Worm (Caenorhabditis elegans): Measurements from ENCODE around the gene mdt-27.
A peak's percentile ranks its signal among the peaks of the same experiment; 100 is the strongest.

mdt-27 gene

DNA sequence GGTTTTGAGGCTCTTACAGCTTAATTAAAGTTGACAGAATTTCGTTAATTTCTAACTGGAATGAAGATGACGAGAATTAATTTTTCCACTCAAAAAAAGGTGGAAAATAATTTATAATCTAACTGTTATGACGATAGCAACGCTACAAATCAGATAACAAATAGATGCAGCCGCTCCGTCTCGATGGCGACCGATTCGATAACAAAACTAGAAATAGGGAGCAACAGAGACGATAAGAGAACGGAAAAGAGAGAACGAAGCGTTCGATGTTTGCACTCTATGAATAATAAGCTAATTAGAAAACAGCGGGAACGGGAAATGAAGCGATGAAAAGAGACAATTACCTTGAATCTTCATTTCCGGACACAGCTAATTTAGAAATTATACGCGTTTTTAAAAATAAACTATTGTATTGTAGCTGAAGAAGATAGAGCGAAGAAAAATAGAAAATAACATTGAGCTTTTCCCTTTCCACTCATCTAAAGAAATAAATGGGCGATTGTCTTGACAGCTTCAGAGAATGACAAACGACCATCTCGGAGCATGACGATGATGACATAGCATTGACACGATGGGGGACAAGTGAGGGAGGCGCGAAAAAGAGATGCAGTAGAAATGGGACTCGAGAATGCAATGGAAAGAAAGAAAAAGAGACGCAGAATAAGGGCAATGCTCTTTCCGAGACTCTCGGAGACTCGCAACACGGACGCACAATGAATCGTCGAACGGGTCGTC, 5.4 kb upstream of the mdt-27 start (continued):
- TF ChIP-seq unc-62 (GFP tag; optimal IDR thresholded peaks at IDR 0.05 in 1 of 2) (peak in 1 of 2 experiments; percentile 99), unc-62 (tag; optimal IDR thresholded peaks at IDR 0.05) (no peak), nhr-41 (GFP tag; IDR thresholded peaks at IDR 0.05) (no peak), unc-130 (GFP tag; optimal IDR thresholded peaks at IDR 0.05) (no peak), nhr-10 (tag; optimal IDR thresholded peaks at IDR 0.05) (no peak), dve-1 (tag; optimal IDR thresholded peaks at IDR 0.05; ENCODE audit: insufficient read depth) (peak; percentile 26), D1046.2 (GFP tag; IDR thresholded peaks at IDR 0.05) (no peak), nhr-77 (tag; optimal IDR thresholded peaks at IDR 0.05) (no peak), lin-39 (tag; optimal IDR thresholded peaks at IDR 0.05) (peak; percentile 36), R02D3.7 (tag; optimal IDR thresholded peaks at IDR 0.05) (no peak), aha-1 (tag) (no peak), nhr-48 (tag; optimal IDR thresholded peaks at IDR 0.05) (peak; percentile 39), ceh-62 (tag; optimal IDR thresholded peaks at IDR 0.05) (no peak), ceh-32 (tag; optimal IDR thresholded peaks at IDR 0.05; ENCODE audit: poor library complexity) (no peak), cey-2 (tag; optimal IDR thresholded peaks at IDR 0.05; ENCODE audit: borderline replicate concordance, insufficient read depth) (no peak), ZK337.2 (GFP tag; IDR thresholded peaks at IDR 0.05) (no peak), nhr-11 (tag; optimal IDR thresholded peaks at IDR 0.05) (no peak), pqm-1 (tag; optimal IDR thresholded peaks at IDR 0.05) (peak; percentile 56), lsy-2 (tag; optimal IDR thresholded peaks at IDR 0.05) (peak in 1 of 2 experiments; percentile 4), lir-3 (tag; optimal IDR thresholded peaks at IDR 0.05) (no peak), Y5F2A.4 (GFP tag; optimal IDR thresholded peaks at IDR 0.05) (no peak), fkh-10 (GFP tag; optimal IDR thresholded peaks at IDR 0.05) (peak; percentile 10), ceh-82 (tag; optimal IDR thresholded peaks at IDR 0.05) (no peak), lin-38 (GFP tag; IDR thresholded peaks at IDR 0.05) (no peak), nhr-237 (tag; optimal IDR thresholded peaks at IDR 0.05) (no peak), hlh-30 (tag; optimal IDR thresholded peaks at IDR 0.05; ENCODE audit: insufficient read depth) (no peak), ZK546.5 (tag; optimal IDR thresholded peaks at IDR 0.05) (no peak), arid-1 (GFP tag; conservative IDR thresholded peaks at IDR 0.05) (no peak), tra-1 (GFP tag; IDR thresholded peaks at IDR 0.05) (0 out of 2 replicates have a peak, but pooled peaks have one; percentile 40), egl-43 (GFP tag; IDR thresholded peaks at IDR 0.05) (no peak), sdz-12 (GFP tag; optimal IDR thresholded peaks at IDR 0.05) (no peak), daf-16 (GFP tag; optimal IDR thresholded peaks at IDR 0.05) (no peak), daf-16 (tag; optimal IDR thresholded peaks at IDR 0.05) (peak; percentile 88), mes-2 (tag; optimal IDR thresholded peaks at IDR 0.05; ENCODE audit: poor library complexity, severe bottlenecking) (peak; percentile 25), spr-1 (tag; optimal IDR thresholded peaks at IDR 0.05) (no peak), jun-1 (tag; optimal IDR thresholded peaks at IDR 0.05) (no peak), madf-9 (GFP tag; conservative IDR thresholded peaks at IDR 0.05) (no peak), dmd-8 (GFP tag; IDR thresholded peaks at IDR 0.05) (no peak), hif-1 (tag; optimal IDR thresholded peaks at IDR 0.05) (no peak), saeg-2 (GFP tag; IDR thresholded peaks at IDR 0.05) (no peak), spr-3 (GFP tag; optimal IDR thresholded peaks at IDR 0.05) (no peak), zfp-2 (tag; optimal IDR thresholded peaks at IDR 0.05) (no peak), lin-13 (GFP tag; optimal IDR thresholded peaks at IDR 0.05) (no peak), lin-29 (GFP tag; IDR thresholded peaks at IDR 0.05) (no peak), nhr-76 (tag; optimal IDR thresholded peaks at IDR 0.05) (no peak)

Data from whole organism, L4 larva.